Fruit fly (Drosophila melanogaster): ENCODE measurements around the gene Muc68D.

- TF ChIP-seq rgr (GFP tag; optimal IDR thresholded peaks at IDR 0.05) = no peak
- TF ChIP-seq Jra (GFP tag; optimal IDR thresholded peaks at IDR 0.05) = no peak
- no peak for TF ChIP-seq usp (GFP tag; optimal IDR thresholded peaks at IDR 0.05)
- no peak for TF ChIP-seq sage (GFP tag; optimal IDR thresholded peaks at IDR 0.05)
- no peak for TF ChIP-seq dl (GFP tag; optimal IDR thresholded peaks at IDR 0.05; ENCODE audit: insufficient read depth in 1 of 2, partially characterized antibody in 2 of 2)
- TF ChIP-seq Dif (GFP tag; optimal IDR thresholded peaks at IDR 0.05; ENCODE audit: partially characterized antibody) = no peak
- no peak for TF ChIP-seq Vsx2 (GFP tag; optimal IDR thresholded peaks at IDR 0.05; ENCODE audit: partially characterized antibody)
- TF ChIP-seq Myc (optimal IDR thresholded peaks at IDR 0.05) = no peak
- TF ChIP-seq Sp1 (GFP tag; optimal IDR thresholded peaks at IDR 0.05) = no peak
- no peak for TF ChIP-seq fru (GFP tag; optimal IDR thresholded peaks at IDR 0.05)
- no peak for TF ChIP-seq foxo (GFP tag; optimal IDR thresholded peaks at IDR 0.05)
These were observed 21.4 kb upstream of the Muc68D start, which contains the start of the genes twy and CG10907 for dm6 chr3L:11793233-11793800.
